Worm (Caenorhabditis elegans) whole organism, midembryonic: ENCODE measurements around the gene glb-19.

Experiments
- flt-1 ChIP-seq: fragments of 200-800 bp; sonication (Bioruptor generic); IDR thresholded peaks from 2 replicates; pipeline ENCODE4 v1.3.6; 2022; ENCODE audit warnings: missing genetic modification characterization, missing compliant biosample characterization
- ztf-23 ChIP-seq: fragments of 200-800 bp; sonication (Bioruptor generic); IDR thresholded peaks from 2 replicates; pipeline ENCODE4 v1.3.6; 2022; ENCODE audit warnings: missing genetic modification reagents, missing genetic modification characterization, missing compliant biosample characterization

- no peak for TF ChIP-seq flt-1 (GFP tag; lab: Robert Waterston, UW)
- no peak for TF ChIP-seq ztf-23
Observed at ce11 chrIV:10688972-10689567, 35.1 kb upstream of the glb-19 start, which contains the start of gene R102.3.
